Worm (Caenorhabditis elegans) whole organism, L1 larva: ENCODE measurements around the gene C50F4.9.

Source experiments
- ama-1 ChIP-seq: fragments of 150-350 bp; optimal IDR thresholded peaks from 2 replicates; lab custom pipeline; 2014
- ceh-8 ChIP-seq: fragments of 200-800 bp; sonication (Bioruptor generic); optimal IDR thresholded peaks from 2 replicates; lab custom pipeline; 2018; ENCODE audit warnings: mild to moderate bottlenecking, missing genetic modification characterization, moderate library complexity, missing compliant biosample characterization
- ceh-90 ChIP-seq: sonication (generic microtip); optimal IDR thresholded peaks from 2 replicates; lab custom pipeline; 2016; ENCODE audit warnings: missing genetic modification characterization, missing compliant biosample characterization
- egl-27 ChIP-seq, 2 experiments: fragments of 150-350 bp in 1 of 2; sonication (generic microtip); optimal IDR thresholded peaks; 3 replicates each; lab custom pipeline; 2017 to 2018; ENCODE audit warnings: missing biosample characterization in 2 of 2, missing genetic modification characterization in 2 of 2, missing genetic modification reagents in 2 of 2
- elt-2 ChIP-seq: sonication (generic microtip); optimal IDR thresholded peaks from 2 replicates; lab custom pipeline; 2016; ENCODE audit warnings: missing genetic modification characterization, mild to moderate bottlenecking, inconsistent platforms, missing compliant biosample characterization, missing genetic modification reagents
- fos-1 ChIP-seq: fragments of 150-350 bp; optimal IDR thresholded peaks from 2 replicates; lab custom pipeline; 2014; ENCODE audit warnings: missing biosample characterization, missing genetic modification characterization
- lsy-2 ChIP-seq, 2 experiments: fragments of 150-350 bp; optimal IDR thresholded peaks; 2 replicates each; lab custom pipeline; 2014; ENCODE audit warnings: missing biosample characterization in 2 of 2, missing genetic modification characterization in 2 of 2
- nhr-12 ChIP-seq: sonication (generic microtip); optimal IDR thresholded peaks from 2 replicates; lab custom pipeline; 2017; ENCODE audit warnings: missing biosample characterization, missing genetic modification characterization
- nhr-237 ChIP-seq: fragments of 150-350 bp; optimal IDR thresholded peaks from 2 replicates; lab custom pipeline; 2014; ENCODE audit warnings: missing biosample characterization, missing genetic modification characterization
- sptf-1 ChIP-seq: fragments of 150-350 bp; optimal IDR thresholded peaks from 2 replicates; lab custom pipeline; 2014; ENCODE audit warnings: missing biosample characterization, missing genetic modification characterization
- zag-1 ChIP-seq: fragments of 150-350 bp; optimal IDR thresholded peaks from 2 replicates; lab custom pipeline; 2014; ENCODE audit warnings: missing biosample characterization, missing genetic modification characterization
- ztf-4 ChIP-seq: fragments of 150-350 bp; optimal IDR thresholded peaks from 2 replicates; lab custom pipeline; 2014; ENCODE audit warnings: missing biosample characterization, missing genetic modification characterization

ce11 chrV:9568707-9569106, 44.7 kb upstream of the C50F4.9 start, which contains the start of gene F25B3.4:
- TF ChIP-seq elt-2 (tag; lab: Kevin White, UChicago) (no peak), nhr-12 (no peak), ceh-8 (no peak), egl-27 (tag; optimal IDR thresholded peaks at IDR 0.05; lab: Kevin White, UChicago) (no peak), ceh-90 (tag; lab: Kevin White, UChicago) (no peak), ztf-4 (tag; lab: Kevin White, UChicago) (no peak), zag-1 (tag; lab: Kevin White, UChicago) (no peak), lsy-2 (tag; optimal IDR thresholded peaks at IDR 0.05; lab: Kevin White, UChicago) (no peak), fos-1 (tag; lab: Kevin White, UChicago) (no peak), nhr-237 (tag; lab: Kevin White, UChicago) (no peak), ama-1 (lab: Kevin White, UChicago) (no peak), sptf-1 (tag; lab: Kevin White, UChicago) (no peak)
